Worm (Caenorhabditis elegans): Measurements from ENCODE around the gene C25E10.5.

Gene C25E10.5

DNA sequence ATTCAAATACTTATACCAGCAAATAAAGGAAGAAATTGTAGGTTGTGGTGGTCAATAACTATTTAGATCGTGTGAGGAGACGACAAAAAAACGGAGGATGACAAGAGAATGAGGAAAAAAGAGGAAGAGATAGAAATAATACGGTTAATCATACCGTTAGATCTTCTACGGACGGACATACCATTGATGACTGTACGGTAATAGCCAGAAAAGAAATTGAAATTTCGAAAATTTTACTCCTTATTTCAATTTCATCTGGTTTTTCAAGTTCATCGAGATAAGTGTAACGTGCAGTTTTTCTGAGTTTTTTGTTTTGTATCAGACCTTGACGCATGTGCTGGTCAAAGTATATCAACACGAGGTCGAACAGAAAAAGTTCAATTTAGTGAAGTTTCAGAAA lies 35.6 kb downstream of the C25E10.5 start:
- TF ChIP-seq tbx-2 (tag; optimal IDR thresholded peaks at IDR 0.05): no peak
- no peak for TF ChIP-seq ceh-48 (tag; optimal IDR thresholded peaks at IDR 0.05)
- TF ChIP-seq C38D4.7 (GFP tag; optimal IDR thresholded peaks at IDR 0.05): no peak
- no peak for TF ChIP-seq hlh-8 (tag; optimal IDR thresholded peaks at IDR 0.05)
- TF ChIP-seq pros-1 (tag; optimal IDR thresholded peaks at IDR 0.05): no peak
- TF ChIP-seq fax-1 (tag; optimal IDR thresholded peaks at IDR 0.05): no peak
- TF ChIP-seq ahr-1 (tag; optimal IDR thresholded peaks at IDR 0.05): no peak

ce11 chrV:9067678-9068077 lies 37.3 kb downstream of the C25E10.5 start, which contains the start of gene fip-2:
Gene fip-2 (plus strand): TSS chrV:9067978.
- TF ChIP-seq ceh-2 (tag; optimal IDR thresholded peaks at IDR 0.05) (no peak), elt-2 (tag; optimal IDR thresholded peaks at IDR 0.05) (no peak), F13H6.1 (tag; optimal IDR thresholded peaks at IDR 0.05) (no peak), hlh-15 (tag; optimal IDR thresholded peaks at IDR 0.05) (no peak), lin-11 (tag; optimal IDR thresholded peaks at IDR 0.05) (no peak), tbx-2 (tag; optimal IDR thresholded peaks at IDR 0.05) (no peak), ceh-19 (GFP tag; optimal IDR thresholded peaks at IDR 0.05) (no peak), ceh-31 (tag; optimal IDR thresholded peaks at IDR 0.05) (no peak), ceh-34 (tag; optimal IDR thresholded peaks at IDR 0.05) (no peak), ceh-18 (tag; optimal IDR thresholded peaks at IDR 0.05) (no peak), rnt-1 (tag; optimal IDR thresholded peaks at IDR 0.05) (no peak), hlh-6 (tag; optimal IDR thresholded peaks at IDR 0.05) (no peak), ref-2 (tag; optimal IDR thresholded peaks at IDR 0.05) (no peak), unc-3 (GFP tag; conservative IDR thresholded peaks at IDR 0.05) (no peak), unc-3 (tag; optimal IDR thresholded peaks at IDR 0.05) (no peak), ztf-16 (tag; optimal IDR thresholded peaks at IDR 0.05) (no peak), C38D4.7 (GFP tag; optimal IDR thresholded peaks at IDR 0.05) (no peak), dmd-4 (tag; optimal IDR thresholded peaks at IDR 0.05; ENCODE audit: borderline replicate concordance) (no peak)

ce11 chrV:9069680-9070079 lies 39.3 kb downstream of the C25E10.5 start, which contains the start of gene T27E4.5:
Gene T27E4.5 (minus strand): TSS chrV:9069780.
- TF ChIP-seq dve-1 (tag; optimal IDR thresholded peaks at IDR 0.05): no peak
- TF ChIP-seq npax-4 (tag; optimal IDR thresholded peaks at IDR 0.05): no peak
- TF ChIP-seq syd-9 (tag; optimal IDR thresholded peaks at IDR 0.05): no peak
- TF ChIP-seq pat-9 (tag; optimal IDR thresholded peaks at IDR 0.05): no peak
- TF ChIP-seq hlh-30 (tag; optimal IDR thresholded peaks at IDR 0.05; ENCODE audit: insufficient read depth): no peak
- no peak for TF ChIP-seq lim-6 (tag; optimal IDR thresholded peaks at IDR 0.05)
- TF ChIP-seq tbx-7 (tag; optimal IDR thresholded peaks at IDR 0.05): no peak
- TF ChIP-seq fax-1 (tag; optimal IDR thresholded peaks at IDR 0.05): no peak
- no peak for TF ChIP-seq gmeb-2 (tag; optimal IDR thresholded peaks at IDR 0.05)
- no peak for TF ChIP-seq fkh-6 (tag; optimal IDR thresholded peaks at IDR 0.05)
- TF ChIP-seq hlh-15 (tag; optimal IDR thresholded peaks at IDR 0.05): no peak

DNA sequence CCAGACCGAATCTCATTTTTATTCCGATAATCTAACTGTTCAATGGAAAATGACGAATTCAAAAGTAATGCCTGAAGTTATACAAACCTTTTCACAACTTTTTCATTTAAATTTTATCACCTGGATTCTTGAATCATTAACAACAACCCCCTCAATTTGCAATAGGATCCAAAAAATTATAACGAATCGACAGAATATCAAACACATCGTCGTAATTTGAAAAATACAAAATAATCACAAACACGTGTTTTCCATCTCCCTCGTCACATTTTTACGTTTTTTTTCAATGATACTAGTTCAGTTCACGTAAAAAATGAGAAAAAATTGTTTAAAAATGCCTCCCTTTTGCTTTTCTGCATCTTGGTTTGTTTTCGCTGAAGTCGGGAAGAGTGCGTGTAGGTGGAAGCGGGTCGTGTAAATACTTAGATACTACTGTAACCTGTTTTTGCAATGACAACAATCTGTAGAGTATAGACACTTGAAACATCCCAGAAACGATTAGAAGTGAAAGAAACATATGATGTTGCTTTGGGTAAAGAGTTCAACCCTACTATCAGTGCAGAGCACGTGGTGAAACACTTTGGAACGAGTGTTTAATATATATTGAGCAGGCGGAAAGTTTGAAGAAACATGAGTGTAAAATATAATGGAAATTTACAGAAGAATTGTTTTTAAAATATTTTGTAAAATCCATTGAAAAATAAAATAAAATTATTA lies 43.1 kb downstream of the C25E10.5 start, which contains the start of gene oac-50:
Gene oac-50, minus strand, starts transcription at position 219 of the 717 bp plus-strand sequence.
- no peak for TF ChIP-seq unc-55 (GFP tag; optimal IDR thresholded peaks at IDR 0.05)
- TF ChIP-seq ceh-48 (tag; optimal IDR thresholded peaks at IDR 0.05): no peak
- TF ChIP-seq ceh-19 (GFP tag; optimal IDR thresholded peaks at IDR 0.05): no peak
- no peak for TF ChIP-seq eyg-1 (tag; optimal IDR thresholded peaks at IDR 0.05)
- no peak for TF ChIP-seq ceh-18 (tag; optimal IDR thresholded peaks at IDR 0.05)
- TF ChIP-seq ceh-45 (GFP tag; IDR thresholded peaks at IDR 0.05): no peak
- no peak for TF ChIP-seq ceh-24 (tag; optimal IDR thresholded peaks at IDR 0.05)
- no peak for TF ChIP-seq pros-1 (tag; optimal IDR thresholded peaks at IDR 0.05)
- TF ChIP-seq ceh-2 (tag; optimal IDR thresholded peaks at IDR 0.05): no peak
- no peak for TF ChIP-seq sdc-2 (tag; optimal IDR thresholded peaks at IDR 0.05)
- TF ChIP-seq ceh-14 (tag; optimal IDR thresholded peaks at IDR 0.05): no peak
- TF ChIP-seq zip-5 (tag; optimal IDR thresholded peaks at IDR 0.05): no peak
- no peak for TF ChIP-seq lin-11 (tag; optimal IDR thresholded peaks at IDR 0.05)
- TF ChIP-seq elt-4 (tag; optimal IDR thresholded peaks at IDR 0.05): no peak
- TF ChIP-seq ceh-6 (GFP tag; optimal IDR thresholded peaks at IDR 0.05): no peak
- TF ChIP-seq fkh-10 (GFP tag; optimal IDR thresholded peaks at IDR 0.05): no peak
